5 fruit fly cellular contexts compared by ENCODE assay signal in the genomic region with DNA sequence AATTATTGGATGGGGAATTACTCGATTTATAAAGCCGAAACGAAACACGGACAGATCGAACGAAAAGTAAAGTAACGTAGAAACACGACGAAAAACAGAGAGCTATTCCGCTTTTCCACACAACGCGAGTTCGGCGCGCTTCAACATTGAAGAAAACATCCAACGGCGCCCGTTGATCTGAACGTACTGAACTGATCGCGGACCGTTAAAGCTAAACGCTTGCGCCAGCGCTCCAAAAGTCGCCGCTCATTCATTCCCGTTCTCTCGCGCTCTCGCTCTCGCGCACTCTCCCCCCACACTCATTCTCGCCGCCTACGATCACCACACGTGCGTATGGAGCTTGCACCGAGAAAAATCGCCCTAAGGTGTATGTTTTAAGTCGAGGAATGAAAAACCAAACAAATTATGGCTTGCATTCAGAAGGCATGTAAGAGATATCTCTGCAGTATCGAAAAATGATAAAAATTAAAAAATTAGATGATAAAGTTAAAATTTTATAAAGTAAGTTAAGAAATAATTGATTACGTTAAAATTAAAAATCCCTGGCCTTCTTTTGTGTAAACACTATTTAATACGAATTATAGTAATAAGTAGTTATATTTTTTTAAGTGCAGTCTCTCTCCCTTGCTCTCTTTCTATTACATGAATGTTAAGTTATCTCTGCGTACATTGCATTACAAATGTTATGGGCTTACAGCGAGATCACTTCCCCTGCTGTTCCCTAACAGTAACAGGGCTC.
TF ChIP-seq lines count a peak whose summit lies in the region.

A gene (minus strand): TSS at position 188 of the 739 bp plus-strand sequence.

TF ChIP-seq in whole organism, adult, 20 proteins besides CTCF, POLR2A, EP300 and RAD21 (continued from another document):
- TF ChIP-seq Hr96 (GFP tag; optimal IDR thresholded peaks at IDR 0.05; lab: Kevin White, UChicago), result no peak
- peak; percentile 83 for TF ChIP-seq Clk (GFP tag; optimal IDR thresholded peaks at IDR 0.05; lab: Kevin White, UChicago)
- peak; percentile 85 for TF ChIP-seq CG14711 (tag; optimal IDR thresholded peaks at IDR 0.05; lab: Kevin White, UChicago)
- peak; percentile 93 for TF ChIP-seq CG11617 (GFP tag; optimal IDR thresholded peaks at IDR 0.05; lab: Kevin White, UChicago)

TF ChIP-seq in whole organism, embryonic, 481 proteins besides CTCF, POLR2A, EP300 and RAD21 (continued from another document and continues in another):
- 0 out of 3 replicates have a peak, but pooled peaks have one; percentile 36 for TF ChIP-seq CG7963 (GFP tag; IDR thresholded peaks at IDR 0.05; lab: Robert Waterston, UW; ENCODE audit: partially characterized antibody)
- peak; percentile 90 for TF ChIP-seq disco-r (GFP tag; optimal IDR thresholded peaks at IDR 0.05; lab: Kevin White, UChicago)
- peak; percentile 99 for TF ChIP-seq Xbp1 (GFP tag; optimal IDR thresholded peaks at IDR 0.05; lab: Kevin White, UChicago)
- TF ChIP-seq CG7987 (GFP tag; optimal IDR thresholded peaks at IDR 0.05; lab: Kevin White, UChicago), result peak; percentile 97
- peak; percentile 96 for TF ChIP-seq zen (tag; optimal IDR thresholded peaks at IDR 0.05; lab: Kevin White, UChicago)
- TF ChIP-seq so (GFP tag; IDR thresholded peaks at IDR 0.05; lab: Robert Waterston, UW), result peak; percentile 98
- peak; percentile 97 for TF ChIP-seq CG14667 (GFP tag; IDR thresholded peaks at IDR 0.05; lab: Robert Waterston, UW)
- TF ChIP-seq NfI (GFP tag; optimal IDR thresholded peaks at IDR 0.05; lab: Kevin White, UChicago), result peak; percentile 99
- TF ChIP-seq Drgx (GFP tag; IDR thresholded peaks at IDR 0.05; lab: Robert Waterston, UW), result peak; percentile 98
- peak; percentile 99 for TF ChIP-seq Oli (tag; optimal IDR thresholded peaks at IDR 0.05; lab: Kevin White, UChicago)
- TF ChIP-seq CG3847 (GFP tag; IDR thresholded peaks at IDR 0.05; lab: Robert Waterston, UW), result peak; percentile 98
- TF ChIP-seq tio (GFP tag; optimal IDR thresholded peaks at IDR 0.05; lab: Kevin White, UChicago), result peak; percentile 99
- TF ChIP-seq ftz-f1 (GFP tag; optimal IDR thresholded peaks at IDR 0.05; lab: Kevin White, UChicago), result peak; percentile 92
- peak; percentile 98 for TF ChIP-seq Mad (GFP tag; optimal IDR thresholded peaks at IDR 0.05; lab: Kevin White, UChicago)
- TF ChIP-seq CG14965 (GFP tag; optimal IDR thresholded peaks at IDR 0.05; lab: Kevin White, UChicago; ENCODE audit: borderline replicate concordance), result peak; percentile 20
- TF ChIP-seq Side (GFP tag; optimal IDR thresholded peaks at IDR 0.05; lab: Kevin White, UChicago), result peak; percentile 92
- peak; percentile 94 for TF ChIP-seq CG16863 (GFP tag; optimal IDR thresholded peaks at IDR 0.05; lab: Kevin White, UChicago)
- TF ChIP-seq E2f1 (GFP tag; IDR thresholded peaks at IDR 0.05; lab: Robert Waterston, UW), result peak; percentile 97
- peak; percentile 91 for TF ChIP-seq CG9876 (GFP tag; optimal IDR thresholded peaks at IDR 0.05; lab: Kevin White, UChicago)
- peak; percentile 99 for TF ChIP-seq CG2202 (tag; optimal IDR thresholded peaks at IDR 0.05; lab: Kevin White, UChicago)
- TF ChIP-seq tgo (GFP tag; IDR thresholded peaks at IDR 0.05; lab: Robert Waterston, UW), result peak; percentile 99
- peak; percentile 87 for TF ChIP-seq abd-A (tag; optimal IDR thresholded peaks at IDR 0.05; lab: Kevin White, UChicago)
- peak; percentile 97 for TF ChIP-seq gsb (GFP tag; IDR thresholded peaks at IDR 0.05; lab: Robert Waterston, UW)
- TF ChIP-seq CG6813 (GFP tag; optimal IDR thresholded peaks at IDR 0.05; lab: Kevin White, UChicago), result peak; percentile 97
- peak; percentile 97 for TF ChIP-seq Fer3 (tag; optimal IDR thresholded peaks at IDR 0.05; lab: Kevin White, UChicago)
- peak; percentile 99 for TF ChIP-seq sens (GFP tag; lab: Kevin White, UChicago)
- TF ChIP-seq CG16813 (GFP tag; IDR thresholded peaks at IDR 0.05; lab: Robert Waterston, UW; ENCODE audit: partially characterized antibody), result no peak
- peak; percentile 17 for TF ChIP-seq BEAF-32 (GFP tag; optimal IDR thresholded peaks at IDR 0.05; lab: Kevin White, UChicago)

TF ChIP-seq in whole organism, prepupa, 60 proteins besides CTCF, POLR2A, EP300 and RAD21 (continued from another document and continues in another):
- TF ChIP-seq CG32006 (GFP tag; optimal IDR thresholded peaks at IDR 0.05; lab: Kevin White, UChicago), result peak; percentile 100
- peak; percentile 99 for TF ChIP-seq CG6276 (GFP tag; optimal IDR thresholded peaks at IDR 0.05; lab: Kevin White, UChicago)
- peak; percentile 99 for TF ChIP-seq CG8632 (GFP tag; optimal IDR thresholded peaks at IDR 0.05; lab: Kevin White, UChicago)
- peak; percentile 96 for TF ChIP-seq cyc (GFP tag; optimal IDR thresholded peaks at IDR 0.05; lab: Kevin White, UChicago)
- peak; percentile 99 for TF ChIP-seq acj6 (GFP tag; optimal IDR thresholded peaks at IDR 0.05; lab: Kevin White, UChicago)
- TF ChIP-seq CG11902 (GFP tag; optimal IDR thresholded peaks at IDR 0.05; lab: Kevin White, UChicago), result peak; percentile 92
- peak; percentile 98 for TF ChIP-seq Smox (GFP tag; optimal IDR thresholded peaks at IDR 0.05; lab: Kevin White, UChicago)
- peak; percentile 98 for TF ChIP-seq fkh (GFP tag; optimal IDR thresholded peaks at IDR 0.05; lab: Kevin White, UChicago)
- TF ChIP-seq CG11294 (GFP tag; IDR thresholded peaks at IDR 0.05; lab: Robert Waterston, UW), result peak; percentile 95
- peak; percentile 97 for TF ChIP-seq spab (GFP tag; optimal IDR thresholded peaks at IDR 0.05; lab: Kevin White, UChicago)
- peak; percentile 96 for TF ChIP-seq Sox15 (GFP tag; optimal IDR thresholded peaks at IDR 0.05; lab: Kevin White, UChicago)
- peak; percentile 97 for TF ChIP-seq CG31627 (GFP tag; optimal IDR thresholded peaks at IDR 0.05; lab: Kevin White, UChicago)
- peak; percentile 92 for TF ChIP-seq fd85E (GFP tag; optimal IDR thresholded peaks at IDR 0.05; lab: Kevin White, UChicago)
- TF ChIP-seq eg (GFP tag; IDR thresholded peaks at IDR 0.05; lab: Robert Waterston, UW), result peak; percentile 98
- TF ChIP-seq Blimp-1 (GFP tag; optimal IDR thresholded peaks at IDR 0.05; lab: Kevin White, UChicago), result peak; percentile 90
- TF ChIP-seq topi (GFP tag; optimal IDR thresholded peaks at IDR 0.05; lab: Kevin White, UChicago), result peak; percentile 98
- peak; percentile 99 for TF ChIP-seq CG4318 (GFP tag; optimal IDR thresholded peaks at IDR 0.05; lab: Kevin White, UChicago)
- TF ChIP-seq Lpt (GFP tag; optimal IDR thresholded peaks at IDR 0.05; lab: Kevin White, UChicago), result peak; percentile 98
- TF ChIP-seq CG10669 (GFP tag; optimal IDR thresholded peaks at IDR 0.05; lab: Kevin White, UChicago), result peak; percentile 97
- TF ChIP-seq Eip78C (GFP tag; lab: Kevin White, UChicago), result peak; percentile 100
- TF ChIP-seq CG1621 (tag; optimal IDR thresholded peaks at IDR 0.05; lab: Kevin White, UChicago), result peak; percentile 94
- TF ChIP-seq Sox14 (GFP tag; optimal IDR thresholded peaks at IDR 0.05; lab: Kevin White, UChicago), result peak; percentile 98
- TF ChIP-seq Ets21C (GFP tag; optimal IDR thresholded peaks at IDR 0.05; lab: Kevin White, UChicago), result peak; percentile 92
- peak; percentile 95 for TF ChIP-seq CG6808 (GFP tag; optimal IDR thresholded peaks at IDR 0.05; lab: Kevin White, UChicago)
- peak; percentile 97 for TF ChIP-seq CG11762 (GFP tag; optimal IDR thresholded peaks at IDR 0.05; lab: Kevin White, UChicago; ENCODE audit: insufficient read depth)
- TF ChIP-seq CG8119 (GFP tag; IDR thresholded peaks at IDR 0.05; lab: Robert Waterston, UW), result peak; percentile 99
- peak; percentile 98 for TF ChIP-seq Met (GFP tag; optimal IDR thresholded peaks at IDR 0.05; lab: Kevin White, UChicago)
- TF ChIP-seq CG6854 (GFP tag; optimal IDR thresholded peaks at IDR 0.05; lab: Kevin White, UChicago), result peak; percentile 97
- TF ChIP-seq vri (GFP tag; optimal IDR thresholded peaks at IDR 0.05; lab: Kevin White, UChicago), result peak; percentile 93
- peak; percentile 93 to 99 for TF ChIP-seq salr (GFP tag; optimal IDR thresholded peaks at IDR 0.05; lab: Kevin White, UChicago)

TF ChIP-seq in whole organism, pupa, 21 proteins besides CTCF, POLR2A, EP300 and RAD21 (continued from another document):
- peak; percentile 99 for TF ChIP-seq CG9948 (tag; optimal IDR thresholded peaks at IDR 0.05; lab: Kevin White, UChicago)
- TF ChIP-seq fd96Ca (GFP tag; IDR thresholded peaks at IDR 0.05; lab: Robert Waterston, UW), result peak; percentile 96

TF ChIP-seq in whole organism, wandering third instar larva, 38 proteins besides CTCF, POLR2A, EP300 and RAD21 (continued from another document):
- TF ChIP-seq Jra (GFP tag; optimal IDR thresholded peaks at IDR 0.05; lab: Kevin White, UChicago) (peak; percentile 48), rgr (GFP tag; optimal IDR thresholded peaks at IDR 0.05; lab: Kevin White, UChicago) (peak; percentile 96), CrebA (GFP tag; optimal IDR thresholded peaks at IDR 0.05; lab: Kevin White, UChicago; ENCODE audit: borderline replicate concordance) (no peak), foxo (GFP tag; optimal IDR thresholded peaks at IDR 0.05; lab: Kevin White, UChicago) (peak; percentile 65 to 97), OdsH (GFP tag; optimal IDR thresholded peaks at IDR 0.05; lab: Kevin White, UChicago) (peak; percentile 97), Abd-B (GFP tag; optimal IDR thresholded peaks at IDR 0.05; lab: Kevin White, UChicago) (no peak), Vsx2 (GFP tag; optimal IDR thresholded peaks at IDR 0.05; lab: Kevin White, UChicago; ENCODE audit: partially characterized antibody) (peak; percentile 80), Sp1 (GFP tag; optimal IDR thresholded peaks at IDR 0.05; lab: Kevin White, UChicago) (peak; percentile 98), fru (GFP tag; optimal IDR thresholded peaks at IDR 0.05; lab: Kevin White, UChicago) (peak; percentile 97), Hr83 (GFP tag; optimal IDR thresholded peaks at IDR 0.05; lab: Kevin White, UChicago; ENCODE audit: poor library complexity, severe bottlenecking) (no peak), br (GFP tag; optimal IDR thresholded peaks at IDR 0.05; lab: Kevin White, UChicago) (peak; percentile 93), Rel (GFP tag; optimal IDR thresholded peaks at IDR 0.05; lab: Kevin White, UChicago) (peak; percentile 85), Rel (tag; optimal IDR thresholded peaks at IDR 0.05; lab: Kevin White, UChicago) (peak; percentile 91), dl (GFP tag; optimal IDR thresholded peaks at IDR 0.05; lab: Kevin White, UChicago; ENCODE audit: insufficient read depth in 1 of 2, partially characterized antibody in 2 of 2) (peak; percentile 96), Hnf4 (GFP tag; optimal IDR thresholded peaks at IDR 0.05; lab: Kevin White, UChicago) (peak; percentile 85), tai (GFP tag; optimal IDR thresholded peaks at IDR 0.05; lab: Kevin White, UChicago) (peak; percentile 52), pan (optimal IDR thresholded peaks at IDR 0.05; lab: Kevin White, UChicago) (no peak), woc (GFP tag; optimal IDR thresholded peaks at IDR 0.05; lab: Kevin White, UChicago) (peak; percentile 81)
